Worm (Caenorhabditis elegans) whole organism, L3 larva: Measurements from ENCODE around the gene mua-3.

Experiments used
- R02D3.7 ChIP-seq: fragments of 150-350 bp; optimal IDR thresholded peaks from 2 replicates; lab custom pipeline; 2014; ENCODE audit warnings: missing biosample characterization, missing genetic modification characterization
- ZK546.5 ChIP-seq: sonication (generic microtip); optimal IDR thresholded peaks from 2 replicates; lab custom pipeline; 2017; ENCODE audit warnings: missing biosample characterization, missing genetic modification characterization
- ama-1 ChIP-seq: fragments of 150-350 bp; optimal IDR thresholded peaks from 2 replicates; lab custom pipeline; 2018
- ceh-28 ChIP-seq: fragments of 150-350 bp; optimal IDR thresholded peaks from 2 replicates; lab custom pipeline; 2014; ENCODE audit warnings: missing biosample characterization, missing genetic modification reagents, missing genetic modification characterization
- ceh-9 ChIP-seq: sonication (generic microtip); optimal IDR thresholded peaks from 2 replicates; lab custom pipeline; 2018; ENCODE audit warnings: missing biosample characterization, missing genetic modification characterization
- daf-12 ChIP-seq: fragments of 150-350 bp; optimal IDR thresholded peaks from 2 replicates; lab custom pipeline; 2014; ENCODE audit warnings: missing biosample characterization, missing genetic modification reagents, missing genetic modification characterization
- egl-27 ChIP-seq: sonication (generic microtip); optimal IDR thresholded peaks from 4 replicates; lab custom pipeline; 2017; ENCODE audit warnings: missing biosample characterization, missing genetic modification reagents, missing genetic modification characterization
- egl-5 ChIP-seq: fragments of 150-350 bp; optimal IDR thresholded peaks from 2 replicates; lab custom pipeline; 2017; ENCODE audit warnings: missing biosample characterization, missing genetic modification reagents, missing genetic modification characterization, inconsistent platforms
- elt-1 ChIP-seq: fragments of 150-350 bp; optimal IDR thresholded peaks from 2 replicates; lab custom pipeline; 2014; ENCODE audit warnings: missing biosample characterization, missing genetic modification characterization
- elt-2 ChIP-seq: sonication (generic microtip); optimal IDR thresholded peaks from 2 replicates; lab custom pipeline; 2016; ENCODE audit warnings: missing genetic modification reagents, mild to moderate bottlenecking, missing genetic modification characterization, missing compliant biosample characterization
- fkh-10 ChIP-seq: sonication (generic microtip); optimal IDR thresholded peaks from 2 replicates; lab custom pipeline; 2017; ENCODE audit warnings: missing biosample characterization, missing genetic modification reagents, missing genetic modification characterization
- fkh-2 ChIP-seq: fragments of 150-350 bp; optimal IDR thresholded peaks from 2 replicates; lab custom pipeline; 2014; ENCODE audit warnings: missing biosample characterization, missing genetic modification reagents, missing genetic modification characterization
- fos-1 ChIP-seq: fragments of 150-350 bp; optimal IDR thresholded peaks from 2 replicates; lab custom pipeline; 2014; ENCODE audit warnings: missing biosample characterization, missing genetic modification characterization
- hmg-11 ChIP-seq: sonication (generic microtip); optimal IDR thresholded peaks from 2 replicates; lab custom pipeline; 2016; ENCODE audit warnings: missing genetic modification characterization, missing compliant biosample characterization
- jun-1 ChIP-seq: fragments of 150-350 bp; optimal IDR thresholded peaks from 2 replicates; lab custom pipeline; 2014; ENCODE audit warnings: missing biosample characterization, missing genetic modification reagents, missing genetic modification characterization
- lin-15B ChIP-seq: fragments of 150-350 bp; optimal IDR thresholded peaks from 2 replicates; lab custom pipeline; 2014; ENCODE audit warnings: missing biosample characterization, missing genetic modification characterization
- lin-39 ChIP-seq: fragments of 150-350 bp; optimal IDR thresholded peaks from 2 replicates; lab custom pipeline; 2018; ENCODE audit warnings: missing biosample characterization, missing genetic modification reagents, missing genetic modification characterization
- mdl-1 ChIP-seq: fragments of 150-350 bp; optimal IDR thresholded peaks from 2 replicates; lab custom pipeline; 2014; ENCODE audit warnings: missing biosample characterization, missing genetic modification characterization
- nfya-1 ChIP-seq: sonication (generic microtip); optimal IDR thresholded peaks from 2 replicates; lab custom pipeline; 2017; ENCODE audit warnings: missing genetic modification characterization, mild to moderate bottlenecking, missing compliant biosample characterization, antibody characterized with exemption, moderate library complexity; ENCODE audit not compliant: insufficient read depth
- nhr-11 ChIP-seq: fragments of 150-350 bp; optimal IDR thresholded peaks from 2 replicates; lab custom pipeline; 2014; ENCODE audit warnings: missing biosample characterization, missing genetic modification characterization
- nhr-12 ChIP-seq: fragments of 150-350 bp; optimal IDR thresholded peaks from 2 replicates; lab custom pipeline; 2014; ENCODE audit warnings: missing biosample characterization, missing genetic modification characterization
- nhr-23 ChIP-seq: fragments of 150-350 bp; optimal IDR thresholded peaks from 2 replicates; lab custom pipeline; 2014; ENCODE audit warnings: missing biosample characterization, missing genetic modification reagents, missing genetic modification characterization
- nhr-237 ChIP-seq: fragments of 150-350 bp; optimal IDR thresholded peaks from 2 replicates; lab custom pipeline; 2014; ENCODE audit warnings: missing biosample characterization, missing genetic modification characterization
- nhr-25 ChIP-seq: sonication (generic microtip); optimal IDR thresholded peaks from 2 replicates; lab custom pipeline; 2017; ENCODE audit warnings: missing biosample characterization, missing genetic modification characterization
- nhr-28 ChIP-seq: fragments of 150-350 bp; optimal IDR thresholded peaks from 2 replicates; lab custom pipeline; 2014; ENCODE audit warnings: missing biosample characterization, missing genetic modification characterization
- nhr-43 ChIP-seq: sonication (generic microtip); optimal IDR thresholded peaks from 2 replicates; lab custom pipeline; 2016; ENCODE audit warnings: mild to moderate bottlenecking, missing genetic modification characterization, missing compliant biosample characterization; ENCODE audit not compliant: poor library complexity, severe bottlenecking
- nhr-67 ChIP-seq: fragments of 150-350 bp; optimal IDR thresholded peaks from 2 replicates; lab custom pipeline; 2014; ENCODE audit warnings: missing biosample characterization, missing genetic modification characterization
- pha-4 ChIP-seq: fragments of 150-350 bp; optimal IDR thresholded peaks from 2 replicates; lab custom pipeline; 2014; ENCODE audit warnings: missing biosample characterization, missing genetic modification reagents, missing genetic modification characterization
- pqm-1 ChIP-seq: fragments of 150-350 bp; optimal IDR thresholded peaks from 2 replicates; lab custom pipeline; 2017; ENCODE audit warnings: missing biosample characterization, missing genetic modification characterization, inconsistent platforms
- sea-2 ChIP-seq: fragments of 150-350 bp; sonication (generic microtip); optimal IDR thresholded peaks from 4 replicates; lab custom pipeline; 2014; ENCODE audit warnings: missing biosample characterization, missing genetic modification reagents, missing genetic modification characterization
- skn-1 ChIP-seq: fragments of 150-350 bp; optimal IDR thresholded peaks from 2 replicates; lab custom pipeline; 2014; ENCODE audit warnings: missing biosample characterization, missing genetic modification characterization
- snpc-4 ChIP-seq: fragments of 150-350 bp; optimal IDR thresholded peaks from 2 replicates; lab custom pipeline; 2014; ENCODE audit warnings: missing biosample characterization, missing genetic modification characterization
- tbx-2 ChIP-seq: sonication (generic microtip); optimal IDR thresholded peaks from 2 replicates; lab custom pipeline; 2016; ENCODE audit warnings: mild to moderate bottlenecking, missing genetic modification characterization, missing compliant biosample characterization
- unc-39 ChIP-seq: sonication (generic microtip); optimal IDR thresholded peaks from 4 replicates; lab custom pipeline; 2017; ENCODE audit warnings: missing biosample characterization, missing genetic modification characterization
- unc-62 ChIP-seq: fragments of 150-350 bp; sonication (generic microtip); optimal IDR thresholded peaks from 4 replicates; lab custom pipeline; 2014; ENCODE audit warnings: missing biosample characterization, missing genetic modification reagents, missing genetic modification characterization
- ztf-4 ChIP-seq: fragments of 150-350 bp; optimal IDR thresholded peaks from 2 replicates; lab custom pipeline; 2014; ENCODE audit warnings: missing biosample characterization, missing genetic modification characterization

mua-3 gene

ce11 chrIII:10123586-10124233 is 36.8 kb upstream of the mua-3 start, which contains the start of gene ttll-4:
Gene ttll-4, plus strand, starts transcription at chrIII:10124183.
- TF ChIP-seq ceh-9 (no peak), lin-39 (peak; percentile 9), nhr-43 (peak; percentile 51), nfya-1 (tag; lab: Kevin White, UChicago) (peak; percentile 43), R02D3.7 (tag; lab: Kevin White, UChicago) (peak; percentile 76), nhr-28 (tag; lab: Kevin White, UChicago) (no peak), fos-1 (tag; lab: Kevin White, UChicago) (no peak), lin-15B (tag; lab: Kevin White, UChicago) (peak; percentile 60)

- TF ChIP-seq nhr-67: no peak
- TF ChIP-seq lin-39: peak; percentile 74
- TF ChIP-seq pqm-1 (tag; lab: Kevin White, UChicago): no peak
- TF ChIP-seq elt-1 (tag; lab: Kevin White, UChicago): peak; percentile 11
- TF ChIP-seq fos-1 (tag; lab: Kevin White, UChicago): no peak
- TF ChIP-seq daf-12 (tag; lab: Kevin White, UChicago): no peak
- TF ChIP-seq, all 47 proteins: peak for 2
Measured at ce11 chrIII:10126375-10126774, 34.1 kb upstream of the mua-3 start.

- peak; percentile 72 for TF ChIP-seq elt-2 (tag; lab: Kevin White, UChicago)
- no peak for TF ChIP-seq ZK546.5 (tag; lab: Kevin White, UChicago)
- no peak for TF ChIP-seq egl-5
- no peak for TF ChIP-seq tbx-2 (tag; lab: Kevin White, UChicago)
- no peak for TF ChIP-seq daf-12 (tag; lab: Kevin White, UChicago)
- no peak for TF ChIP-seq nhr-28 (tag; lab: Kevin White, UChicago)
- peak; percentile 10 for TF ChIP-seq nhr-23
- no peak for TF ChIP-seq egl-27 (tag; lab: Kevin White, UChicago)
- no peak for TF ChIP-seq unc-39 (tag; lab: Kevin White, UChicago)
- TF ChIP-seq unc-62 (GFP tag; lab: Kevin White, UChicago): no peak
- TF ChIP-seq ama-1: no peak
- peak; percentile 30 for TF ChIP-seq nhr-25 (tag; lab: Kevin White, UChicago)
- TF ChIP-seq fkh-2 (tag; lab: Kevin White, UChicago): no peak
- no peak for TF ChIP-seq jun-1 (tag; lab: Kevin White, UChicago)
- no peak for TF ChIP-seq hmg-11 (tag; lab: Kevin White, UChicago)
- TF ChIP-seq lin-15B (tag; lab: Kevin White, UChicago): no peak
- TF ChIP-seq ztf-4 (tag; lab: Kevin White, UChicago): no peak
- no peak for TF ChIP-seq nhr-12 (tag; lab: Kevin White, UChicago)
- peak; percentile 79 for TF ChIP-seq pha-4 (tag; lab: Kevin White, UChicago)
- TF ChIP-seq sea-2 (GFP tag; lab: Kevin White, UChicago): no peak
- no peak for TF ChIP-seq nhr-43
- TF ChIP-seq pqm-1 (tag; lab: Kevin White, UChicago): peak; percentile 75
- no peak for TF ChIP-seq mdl-1
- no peak for TF ChIP-seq fos-1 (tag; lab: Kevin White, UChicago)
- TF ChIP-seq fkh-10 (GFP tag; lab: Kevin White, UChicago): no peak
- no peak for TF ChIP-seq snpc-4 (tag; lab: Kevin White, UChicago)
- TF ChIP-seq skn-1 (tag; lab: Kevin White, UChicago): no peak
- no peak for TF ChIP-seq nhr-67
- no peak for TF ChIP-seq ceh-9
- TF ChIP-seq elt-1 (tag; lab: Kevin White, UChicago): peak; percentile 79
- no peak for TF ChIP-seq nhr-237
- TF ChIP-seq nfya-1 (tag; lab: Kevin White, UChicago): no peak
- TF ChIP-seq nhr-11 (tag; lab: Kevin White, UChicago): no peak
- TF ChIP-seq ceh-28 (tag; lab: Kevin White, UChicago): no peak
Measured at ce11 chrIII:10132495-10133450, 27.7 kb upstream of the mua-3 start.
